Fruit fly (Drosophila melanogaster) whole organism, pupa: Measurements from ENCODE around the gene drongo.

Experiments used
- CG13204 ChIP-seq: fragments of 200-800 bp; sonication (Bioruptor generic); optimal IDR thresholded peaks from 2 replicates; lab custom pipeline; 2018; ENCODE audit warnings: missing biosample characterization, mild to moderate bottlenecking, missing genetic modification characterization, moderate library complexity
- CG14655 ChIP-seq: fragments of 200-800 bp; sonication (Bioruptor generic); optimal IDR thresholded peaks from 3 replicates; lab custom pipeline; 2017; ENCODE audit warnings: mild to moderate bottlenecking, missing biosample characterization, missing genetic modification reagents, missing genetic modification characterization
- CG15710 ChIP-seq: fragments of 200-800 bp; sonication (Bioruptor generic); optimal IDR thresholded peaks from 2 replicates; lab custom pipeline; 2018; ENCODE audit warnings: missing biosample characterization, mild to moderate bottlenecking, missing genetic modification characterization, moderate library complexity
- CG17806 ChIP-seq: fragments of 200-800 bp; sonication (Bioruptor generic); optimal IDR thresholded peaks from 2 replicates; lab custom pipeline; 2018; ENCODE audit warnings: missing biosample characterization, mild to moderate bottlenecking, missing genetic modification characterization, moderate library complexity
- CG32121 ChIP-seq: fragments of 200-800 bp; sonication (Bioruptor generic); IDR thresholded peaks from 2 replicates; pipeline ENCODE4 v1.3.6; 2022; ENCODE audit warnings: missing biosample characterization, missing genetic modification characterization
- CG34367 ChIP-seq: fragments of 200-800 bp; sonication (Bioruptor generic); optimal IDR thresholded peaks from 2 replicates; lab custom pipeline; 2018; ENCODE audit warnings: missing biosample characterization, mild to moderate bottlenecking, missing genetic modification characterization
- CG4496 ChIP-seq: fragments of 200-800 bp; sonication (Bioruptor generic); IDR thresholded peaks from 3 replicates; pipeline ENCODE4 v1.3.6; 2022; ENCODE audit warnings: missing biosample characterization, missing genetic modification characterization
- CG9948 ChIP-seq: fragments of 200-800 bp; sonication (Bioruptor generic); optimal IDR thresholded peaks from 2 replicates; lab custom pipeline; 2018; ENCODE audit warnings: missing biosample characterization, mild to moderate bottlenecking, missing genetic modification characterization, moderate library complexity
- EcR ChIP-seq: fragments of 200-800 bp; sonication (Bioruptor generic); optimal IDR thresholded peaks from 3 replicates; lab custom pipeline; 2019; ENCODE audit warnings: missing biosample characterization, missing genetic modification characterization, mild to moderate bottlenecking, moderate library complexity, missing genetic modification reagents
- Pif1B ChIP-seq: fragments of 200-800 bp; sonication (Bioruptor generic); optimal IDR thresholded peaks from 3 replicates; lab custom pipeline; 2016; ENCODE audit warnings: missing biosample characterization, missing genetic modification characterization
- fd96Ca ChIP-seq: fragments of 200-800 bp; sonication (Bioruptor generic); IDR thresholded peaks from 3 replicates; pipeline ENCODE4 v1.3.6; 2022; ENCODE audit warnings: missing biosample characterization, missing genetic modification characterization

- peak; percentile 16 for TF ChIP-seq CG9948 (tag; lab: Kevin White, UChicago)
- TF ChIP-seq CG13204 (GFP tag; lab: Kevin White, UChicago): peak; percentile 9
- no peak for TF ChIP-seq CG34367
- TF ChIP-seq fd96Ca (GFP tag; lab: Robert Waterston, UW): peak; percentile 51; the same call in 1 of the 3 replicates
- no peak for TF ChIP-seq EcR
- peak; percentile 21 for TF ChIP-seq CG15710
- TF ChIP-seq Pif1B (GFP tag; lab: Kevin White, UChicago): no peak
- TF ChIP-seq CG32121: peak; percentile 57
- TF ChIP-seq CG14655 (GFP tag; lab: Kevin White, UChicago): no peak
- TF ChIP-seq CG17806 (tag; lab: Kevin White, UChicago): no peak
- no peak; the same call in 2 of the 3 replicates for TF ChIP-seq CG4496 (GFP tag; lab: Robert Waterston, UW)
Observed at dm6 chr2L:856690-857488, 6.0 kb upstream of the drongo start.
